Fruit fly (Drosophila melanogaster) whole organism, embryonic: ENCODE results near the gene Zn72D.
A peak's percentile ranks its signal among the peaks of the same experiment; 100 is the strongest.

Experiments used
- Atf-2 ChIP-seq: fragments of 200-800 bp; sonication (Bioruptor generic); optimal IDR thresholded peaks from 2 replicates; lab custom pipeline; 2016; ENCODE audit warnings: missing biosample characterization, missing genetic modification characterization
- CG10147 ChIP-seq: fragments of 200-800 bp; sonication (Bioruptor generic); optimal IDR thresholded peaks from 2 replicates; lab custom pipeline; 2019; ENCODE audit warnings: missing biosample characterization, mild to moderate bottlenecking, missing genetic modification characterization, moderate library complexity
- CG10543 ChIP-seq: fragments of 200-800 bp; sonication (Bioruptor generic); optimal IDR thresholded peaks from 3 replicates; lab custom pipeline; 2017; ENCODE audit warnings: missing biosample characterization, mild to moderate bottlenecking, missing genetic modification characterization, moderate library complexity
- CG10565 ChIP-seq: fragments of 200-800 bp; sonication (Bioruptor generic); optimal IDR thresholded peaks from 3 replicates; lab custom pipeline; 2016; ENCODE audit warnings: missing biosample characterization, mild to moderate bottlenecking, missing genetic modification characterization
- CG12155 ChIP-seq: fragments of 200-800 bp; sonication (Bioruptor generic); optimal IDR thresholded peaks from 3 replicates; lab custom pipeline; 2016; ENCODE audit warnings: missing biosample characterization, missing genetic modification characterization
- CG12942 ChIP-seq: fragments of 200-800 bp; sonication (Bioruptor generic); optimal IDR thresholded peaks from 3 replicates; lab custom pipeline; 2016; ENCODE audit warnings: missing biosample characterization, missing genetic modification characterization
- CG14965 ChIP-seq: fragments of 200-800 bp; sonication (Bioruptor generic); optimal IDR thresholded peaks from 2 replicates; lab custom pipeline; 2016; ENCODE audit warnings: missing biosample characterization, missing genetic modification characterization, borderline replicate concordance
- CG17359 ChIP-seq: fragments of 200-800 bp; sonication (Bioruptor generic); optimal IDR thresholded peaks from 3 replicates; lab custom pipeline; 2018; ENCODE audit warnings: missing biosample characterization, mild to moderate bottlenecking, missing genetic modification characterization, moderate library complexity
- CG17912 ChIP-seq: fragments of 200-800 bp; sonication (Bioruptor generic); optimal IDR thresholded peaks from 2 replicates; lab custom pipeline; 2018; ENCODE audit warnings: missing biosample characterization, mild to moderate bottlenecking, missing genetic modification characterization
- CG18619 ChIP-seq: fragments of 200-800 bp; sonication (Bioruptor generic); optimal IDR thresholded peaks from 3 replicates; lab custom pipeline; 2017; ENCODE audit warnings: missing biosample characterization, mild to moderate bottlenecking, missing genetic modification characterization
- CG30431 ChIP-seq: fragments of 200-800 bp; sonication (Bioruptor generic); optimal IDR thresholded peaks from 2 replicates; lab custom pipeline; 2017; ENCODE audit warnings: missing biosample characterization, missing genetic modification characterization
- CG3163 ChIP-seq: fragments of 200-800 bp; sonication (Bioruptor generic); optimal IDR thresholded peaks from 3 replicates; lab custom pipeline; 2016; ENCODE audit warnings: missing biosample characterization, missing genetic modification characterization
- CG33557 ChIP-seq: fragments of 200-800 bp; sonication (Bioruptor generic); optimal IDR thresholded peaks from 2 replicates; lab custom pipeline; 2019; ENCODE audit warnings: missing biosample characterization, mild to moderate bottlenecking, missing genetic modification characterization, moderate library complexity
- CG34224 ChIP-seq: fragments of 200-800 bp; sonication (Bioruptor generic); IDR thresholded peaks from 3 replicates; pipeline ENCODE4 v1.3.6; 2022; ENCODE audit warnings: missing biosample characterization, missing genetic modification characterization; ENCODE audit not compliant: partially characterized antibody
- CG6175 ChIP-seq: fragments of 200-800 bp; sonication (Bioruptor generic); IDR thresholded peaks from 3 replicates; pipeline ENCODE4 v1.3.6; 2022; ENCODE audit warnings: missing biosample characterization, missing genetic modification characterization
- CG8359 ChIP-seq: fragments of 200-800 bp; sonication (Bioruptor generic); optimal IDR thresholded peaks from 2 replicates; lab custom pipeline; 2017; ENCODE audit warnings: missing biosample characterization, mild to moderate bottlenecking, missing genetic modification characterization, borderline replicate concordance
- CG9215 ChIP-seq: fragments of 200-800 bp; sonication (Bioruptor generic); IDR thresholded peaks from 2 replicates; pipeline ENCODE4 v1.3.6; 2022; ENCODE audit warnings: missing biosample characterization, missing genetic modification characterization
- Ets65A ChIP-seq: fragments of 200-800 bp; sonication (Bioruptor generic); peaks from one replicate; lab custom pipeline; 2016; ENCODE audit warnings: missing biosample characterization, missing genetic modification characterization
- Hey ChIP-seq: fragments of 200-800 bp; sonication (Bioruptor generic); optimal IDR thresholded peaks from 3 replicates; lab custom pipeline; 2018; ENCODE audit warnings: missing biosample characterization, mild to moderate bottlenecking, missing genetic modification characterization
- Mad ChIP-seq: fragments of 200-800 bp; sonication (Bioruptor generic); optimal IDR thresholded peaks from 2 replicates; lab custom pipeline; 2016; ENCODE audit warnings: missing biosample characterization, missing genetic modification characterization
- Oaz ChIP-seq: fragments of 200-800 bp; sonication (Bioruptor generic); IDR thresholded peaks from 2 replicates; pipeline ENCODE4 v1.3.6; 2022; ENCODE audit warnings: missing biosample characterization, missing genetic modification characterization
- Rx ChIP-seq: fragments of 200-800 bp; sonication (Bioruptor generic); IDR thresholded peaks from 2 replicates; pipeline ENCODE4 v1.3.6; 2022; ENCODE audit warnings: missing biosample characterization, missing genetic modification characterization
- Side ChIP-seq: fragments of 200-800 bp; sonication (Bioruptor generic); optimal IDR thresholded peaks from 2 replicates; lab custom pipeline; 2016; ENCODE audit warnings: missing biosample characterization, missing genetic modification characterization
- ab ChIP-seq: fragments of 200-800 bp; sonication (Bioruptor generic); optimal IDR thresholded peaks from 2 replicates; lab custom pipeline; 2016; ENCODE audit warnings: missing biosample characterization, missing genetic modification characterization
- al ChIP-seq: fragments of 200-800 bp; sonication (Bioruptor generic); IDR thresholded peaks from 2 replicates; pipeline ENCODE4 v1.3.6; 2022; ENCODE audit warnings: missing biosample characterization, missing genetic modification characterization
- btn ChIP-seq: fragments of 200-800 bp; sonication (Bioruptor generic); optimal IDR thresholded peaks from 2 replicates; lab custom pipeline; 2016; ENCODE audit warnings: missing biosample characterization, missing genetic modification characterization
- cas ChIP-seq: fragments of 200-800 bp; sonication (Bioruptor generic); IDR thresholded peaks from 2 replicates; pipeline ENCODE4 v1.3.6; 2022; ENCODE audit warnings: missing biosample characterization, missing genetic modification characterization
- corto ChIP-seq: fragments of 200-800 bp; sonication (Bioruptor generic); optimal IDR thresholded peaks from 2 replicates; lab custom pipeline; 2016; ENCODE audit warnings: missing biosample characterization, mild to moderate bottlenecking, missing genetic modification characterization, moderate library complexity
- cwo ChIP-seq: fragments of 200-800 bp; sonication (Bioruptor generic); optimal IDR thresholded peaks from 3 replicates; lab custom pipeline; 2017; ENCODE audit warnings: missing biosample characterization, missing genetic modification characterization, mild to moderate bottlenecking, moderate library complexity, missing genetic modification reagents
- dm ChIP-seq: fragments of 200-800 bp; sonication (Bioruptor generic); optimal IDR thresholded peaks from 3 replicates; lab custom pipeline; 2016; ENCODE audit warnings: missing biosample characterization, missing genetic modification characterization
- gem ChIP-seq: fragments of 200-800 bp; sonication (Bioruptor generic); optimal IDR thresholded peaks from 2 replicates; lab custom pipeline; 2019; ENCODE audit warnings: missing biosample characterization, mild to moderate bottlenecking, missing genetic modification characterization, moderate library complexity
- grau ChIP-seq: fragments of 200-800 bp; optimal IDR thresholded peaks from 3 replicates; lab custom pipeline; 2019; ENCODE audit warnings: missing biosample characterization, mild to moderate bottlenecking, missing genetic modification characterization, moderate library complexity
- gsb-n ChIP-seq: fragments of 200-800 bp; sonication (Bioruptor generic); optimal IDR thresholded peaks from 3 replicates; lab custom pipeline; 2018; ENCODE audit warnings: missing biosample characterization, mild to moderate bottlenecking, missing genetic modification characterization
- ham ChIP-seq: fragments of 200-800 bp; sonication (Bioruptor generic); IDR thresholded peaks from 2 replicates; pipeline ENCODE4 v1.3.6; 2022; ENCODE audit warnings: missing biosample characterization, missing genetic modification characterization
- inv ChIP-seq: fragments of 200-800 bp; sonication (Bioruptor generic); IDR thresholded peaks from 2 replicates; pipeline ENCODE4 v1.3.6; 2022; ENCODE audit warnings: missing biosample characterization, missing genetic modification characterization; ENCODE audit not compliant: partially characterized antibody
- nau ChIP-seq: fragments of 200-800 bp; sonication (Bioruptor generic); optimal IDR thresholded peaks from 3 replicates; lab custom pipeline; 2017; ENCODE audit warnings: missing biosample characterization, mild to moderate bottlenecking, missing genetic modification characterization, missing genetic modification reagents
- nom ChIP-seq: fragments of 200-800 bp; sonication (Bioruptor generic); optimal IDR thresholded peaks from 2 replicates; lab custom pipeline; 2017; ENCODE audit warnings: missing biosample characterization, missing genetic modification characterization, mild to moderate bottlenecking, moderate library complexity, missing genetic modification reagents
- pan ChIP-seq, 4 experiments: fragments of >200 bp in 3 of 4; fragments of 200-800 bp in 1 of 4; sonication (Bioruptor generic) in 1 of 4; optimal IDR thresholded peaks in 3 of 4; IDR thresholded peaks in 1 of 4; 2 replicates each; pipeline versions ENCODE4 v1.3.6 to Lab custom; 2017 to 2022; ENCODE audit warnings: missing biosample characterization in 2 of 4, missing genetic modification characterization in 2 of 4, mixed read lengths in 1 of 4
- row ChIP-seq: fragments of 200-800 bp; sonication (Bioruptor generic); IDR thresholded peaks from 3 replicates; pipeline ENCODE4 v1.3.6; 2022; ENCODE audit warnings: missing biosample characterization, missing genetic modification characterization
- sens-2 ChIP-seq: fragments of 200-800 bp; sonication (Bioruptor generic); IDR thresholded peaks from 2 replicates; pipeline ENCODE4 v1.3.6; 2022; ENCODE audit warnings: missing biosample characterization, missing genetic modification characterization
- sisA ChIP-seq: fragments of 200-800 bp; sonication (Bioruptor generic); IDR thresholded peaks from 2 replicates; pipeline ENCODE4 v1.3.6; 2022; ENCODE audit warnings: missing biosample characterization, missing genetic modification characterization
- slbo ChIP-seq: fragments of 200-800 bp; sonication (Bioruptor generic); IDR thresholded peaks from 2 replicates; pipeline ENCODE4 v1.3.6; 2022; ENCODE audit warnings: missing biosample characterization, missing genetic modification characterization
- sna ChIP-seq: fragments of 200-800 bp; sonication (Bioruptor generic); IDR thresholded peaks from 2 replicates; pipeline ENCODE4 v1.3.6; 2022; ENCODE audit warnings: missing biosample characterization, missing genetic modification characterization; ENCODE audit not compliant: partially characterized antibody
- unc-4 ChIP-seq: fragments of 200-800 bp; sonication (Bioruptor generic); IDR thresholded peaks from 2 replicates; pipeline ENCODE4 v1.3.6; 2022; ENCODE audit warnings: missing biosample characterization, missing genetic modification characterization; ENCODE audit not compliant: partially characterized antibody
- wor ChIP-seq: fragments of 200-800 bp; sonication (Bioruptor generic); IDR thresholded peaks from 2 replicates; pipeline ENCODE4 v1.3.6; 2022; ENCODE audit warnings: missing biosample characterization, missing genetic modification characterization
- z ChIP-seq: fragments of 200-800 bp; sonication (Bioruptor generic); IDR thresholded peaks from 3 replicates; pipeline ENCODE4 v1.3.6; 2022; ENCODE audit warnings: missing biosample characterization, missing genetic modification characterization
- zen ChIP-seq: fragments of 200-800 bp; sonication (Bioruptor generic); optimal IDR thresholded peaks from 3 replicates; lab custom pipeline; 2018; ENCODE audit warnings: missing biosample characterization, mild to moderate bottlenecking, missing genetic modification characterization, moderate library complexity
- zf30C ChIP-seq: fragments of 200-800 bp; sonication (Bioruptor generic); optimal IDR thresholded peaks from 3 replicates; lab custom pipeline; 2018; ENCODE audit warnings: missing biosample characterization, mild to moderate bottlenecking, missing genetic modification characterization

Gene Zn72D

DNA sequence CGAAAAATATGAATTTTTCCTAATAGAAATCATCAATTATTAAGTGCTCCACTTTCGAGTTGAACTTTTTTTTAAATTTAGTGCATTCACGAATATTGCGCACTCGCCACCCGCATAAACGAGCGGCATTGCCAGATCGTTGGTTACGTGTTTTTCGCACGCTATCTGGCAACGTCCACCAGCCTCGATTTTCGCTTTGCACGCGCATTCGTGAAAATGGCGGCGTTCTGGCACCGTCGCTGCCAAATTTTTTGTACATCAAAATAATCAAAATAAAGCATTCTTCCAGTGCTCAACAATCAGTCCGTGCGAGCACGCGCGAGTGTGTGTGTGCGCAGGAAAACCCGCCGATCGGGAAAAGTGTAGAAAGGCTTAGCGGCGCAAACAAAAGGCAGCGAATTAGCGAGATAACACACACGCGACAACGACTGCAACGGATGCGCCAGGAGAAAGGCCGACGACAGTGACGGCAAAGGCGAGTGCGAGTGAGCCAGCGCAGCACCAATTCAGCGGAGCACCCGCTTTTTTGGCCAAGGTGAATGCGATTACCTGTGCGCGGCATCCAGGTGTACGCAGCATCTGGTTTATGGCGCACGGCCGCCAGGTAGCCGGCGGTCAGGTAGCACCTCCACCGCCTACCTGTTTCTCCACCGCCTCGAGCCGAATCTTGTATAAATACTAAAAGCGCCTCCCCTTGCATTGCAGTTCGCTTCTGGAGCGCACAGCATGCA, 1.3 kb upstream of the Zn72D start (continued):
- peak; percentile 89 for TF ChIP-seq Side (GFP tag; lab: Kevin White, UChicago)
- no peak for TF ChIP-seq gsb-n
- TF ChIP-seq inv (GFP tag; lab: Robert Waterston, UW): peak; percentile 52
- peak; percentile 53 for TF ChIP-seq CG34224 (GFP tag; lab: Robert Waterston, UW)
- TF ChIP-seq CG3163 (GFP tag; lab: Kevin White, UChicago): peak; percentile 76
- no peak for TF ChIP-seq ham (GFP tag; lab: Robert Waterston, UW)
- TF ChIP-seq zen (tag; lab: Kevin White, UChicago): peak; percentile 9
- peak; percentile 73 for TF ChIP-seq Atf-2 (GFP tag; lab: Kevin White, UChicago)
- TF ChIP-seq CG10147: peak; percentile 84
- TF ChIP-seq CG33557 (GFP tag; lab: Kevin White, UChicago): peak; percentile 49
- TF ChIP-seq CG9215 (GFP tag; lab: Robert Waterston, UW): no peak; the same call in 1 of the 2 replicates
- no peak for TF ChIP-seq nau
- TF ChIP-seq dm (GFP tag; lab: Kevin White, UChicago): peak; percentile 92
- TF ChIP-seq Ets65A (GFP tag; lab: Kevin White, UChicago): peak; percentile 98
- TF ChIP-seq wor (GFP tag; lab: Robert Waterston, UW): peak; percentile 41
- peak; percentile 73 for TF ChIP-seq nom
- TF ChIP-seq row (GFP tag; lab: Robert Waterston, UW): peak; percentile 91
- peak; percentile 67; the same call in 1 of the 2 replicates for TF ChIP-seq Rx (GFP tag; lab: Robert Waterston, UW)
- TF ChIP-seq Mad (GFP tag; lab: Kevin White, UChicago): peak; percentile 81
- no peak for TF ChIP-seq CG10543
- TF ChIP-seq cwo (GFP tag; lab: Kevin White, UChicago): peak; percentile 80
- TF ChIP-seq CG8359 (GFP tag; lab: Kevin White, UChicago): peak; percentile 40
- TF ChIP-seq z: 0 out of 3 replicates have a peak, but pooled peaks have one; percentile 52
- TF ChIP-seq Hey: no peak
- peak; percentile 68 for TF ChIP-seq unc-4 (GFP tag; lab: Robert Waterston, UW)
- no peak for TF ChIP-seq pan (optimal IDR thresholded peaks at IDR 0.05; lab: Kevin White, UChicago)
- peak in 1 of 2 experiments; percentile 81 for TF ChIP-seq pan (GFP tag; optimal IDR thresholded peaks at IDR 0.05 in 1 of 2, IDR thresholded peaks at IDR 0.05 in 1 of 2)
- peak; percentile 73 for TF ChIP-seq CG17359
- peak; percentile 51 for TF ChIP-seq sna
- no peak for TF ChIP-seq zf30C
- peak; percentile 63 for TF ChIP-seq corto (GFP tag; lab: Kevin White, UChicago)
- peak; percentile 80 for TF ChIP-seq CG12155 (GFP tag; lab: Kevin White, UChicago)
- TF ChIP-seq al (GFP tag; lab: Robert Waterston, UW): peak; percentile 71
- peak; percentile 50 for TF ChIP-seq CG14965 (GFP tag; lab: Kevin White, UChicago)
- no peak for TF ChIP-seq gem (tag; lab: Kevin White, UChicago)
- TF ChIP-seq ab (GFP tag; lab: Kevin White, UChicago): peak; percentile 51
- no peak for TF ChIP-seq CG6175 (GFP tag; lab: Robert Waterston, UW)
- peak; percentile 76 for TF ChIP-seq CG12942 (GFP tag; lab: Kevin White, UChicago)
- TF ChIP-seq sens-2 (GFP tag; lab: Robert Waterston, UW): 0 out of 2 replicates have a peak, but pooled peaks have one; percentile 50
- peak; percentile 72 for TF ChIP-seq sisA (GFP tag; lab: Robert Waterston, UW)
- TF ChIP-seq btn (GFP tag; lab: Kevin White, UChicago): no peak
- peak; percentile 57 for TF ChIP-seq CG30431 (GFP tag; lab: Kevin White, UChicago)
- no peak for TF ChIP-seq CG17912 (GFP tag; lab: Kevin White, UChicago)
- peak; percentile 82 for TF ChIP-seq grau (tag; lab: Kevin White, UChicago)
- peak; percentile 39 for TF ChIP-seq CG10565
- TF ChIP-seq slbo (GFP tag; lab: Robert Waterston, UW): peak; percentile 86
- TF ChIP-seq cas: peak; percentile 55; the same call in 1 of the 2 replicates
- TF ChIP-seq CG18619 (GFP tag; lab: Kevin White, UChicago): peak; percentile 82
- TF ChIP-seq Oaz (GFP tag; lab: Robert Waterston, UW): no peak; the same call in 1 of the 2 replicates
